Fruit fly (Drosophila melanogaster) ovary, adult (tissue): ENCODE data around the gene Irbp.

Source experiments
- CG17801 ChIP-seq: fragments of 200-800 bp; optimal IDR thresholded peaks from 2 replicates; lab custom pipeline; 2019; ENCODE audit warnings: missing biosample characterization, mild to moderate bottlenecking, missing genetic modification characterization, moderate library complexity; ENCODE audit not compliant: partially characterized antibody

The Irbp gene

DNA sequence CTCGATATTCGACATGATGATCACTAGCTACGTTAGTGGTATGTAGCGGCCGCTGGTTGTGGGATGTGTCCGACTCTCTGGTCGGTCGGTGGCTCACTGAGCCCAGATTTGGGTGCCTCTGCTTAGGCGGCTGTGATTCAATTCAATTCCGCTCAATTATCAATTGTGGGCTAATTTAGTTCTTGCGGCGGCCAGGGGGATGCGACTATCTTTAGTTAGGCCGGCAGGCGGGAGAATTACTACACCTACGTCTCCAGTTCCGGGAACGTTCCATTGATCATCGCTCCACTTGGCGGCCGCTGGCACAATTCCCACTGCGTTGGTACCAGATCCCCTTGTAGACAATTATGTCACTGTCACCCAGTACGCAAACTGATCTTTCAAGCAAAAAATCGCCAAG, 8.7 kb downstream of the Irbp start, which contains the start of the genes bumpel and CG45676:
Gene bumpel, minus strand, starts transcription at position 101 of the 400 bp plus-strand sequence.
Gene CG45676, plus strand, starts transcription at position 318 of the 400 bp plus-strand sequence.
- TF ChIP-seq CG17801 (GFP tag; lab: Kevin White, UChicago), result no peak

DNA sequence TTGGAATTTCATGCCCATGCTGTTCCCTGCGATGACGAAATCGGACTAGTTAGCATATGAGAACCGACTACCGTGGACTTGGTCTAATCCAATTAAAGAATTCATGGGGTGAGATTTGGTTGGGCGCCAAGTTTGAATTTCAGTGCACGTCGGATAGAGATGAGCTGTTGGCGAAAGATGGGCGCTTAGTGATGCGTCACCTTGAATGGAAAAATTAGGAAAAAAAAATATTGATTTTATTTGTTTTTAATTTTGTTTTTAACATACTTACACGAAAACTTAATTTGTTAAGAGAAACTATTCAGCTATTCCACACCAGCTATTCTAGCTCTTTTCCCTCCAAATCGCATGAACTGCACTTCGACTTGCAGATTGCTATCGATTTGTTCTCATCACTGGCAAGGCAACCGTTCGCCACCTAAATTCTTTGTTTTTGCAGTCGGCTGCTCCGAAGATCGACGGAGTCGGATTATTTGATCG, 11.8 kb downstream of the Irbp start, which contains the start of the genes ninaG and Sptz:
Gene ninaG, minus strand, starts transcription at position 51 of the 480 bp plus-strand sequence.
Gene Sptz, plus strand, starts transcription at position 450 of the 480 bp plus-strand sequence.
- peak; percentile 83 for TF ChIP-seq CG17801 (GFP tag; lab: Kevin White, UChicago)

DNA sequence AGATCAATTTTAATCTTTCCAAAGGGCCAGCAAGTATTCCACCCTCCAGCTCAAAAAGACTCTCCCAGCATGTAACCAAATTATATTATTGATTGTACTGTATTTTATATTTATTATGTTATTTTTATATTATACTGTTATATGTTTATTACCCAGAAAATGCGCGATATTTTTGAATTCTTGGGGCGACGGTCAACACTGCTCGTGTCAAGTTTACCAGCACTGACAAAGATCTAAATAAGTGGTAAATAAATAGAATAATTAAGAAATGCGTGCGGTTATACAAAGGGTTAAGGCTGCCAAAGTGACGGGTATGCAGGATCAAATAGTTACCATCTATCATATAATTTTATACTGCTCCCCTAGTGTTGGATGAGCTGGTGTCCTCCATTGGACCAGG, 20.0 kb downstream of the Irbp start, which contains the start of gene Dtd:
Gene Dtd, plus strand, starts transcription at position 248 of the 400 bp plus-strand sequence.
- TF ChIP-seq CG17801 (GFP tag; lab: Kevin White, UChicago), result no peak

DNA sequence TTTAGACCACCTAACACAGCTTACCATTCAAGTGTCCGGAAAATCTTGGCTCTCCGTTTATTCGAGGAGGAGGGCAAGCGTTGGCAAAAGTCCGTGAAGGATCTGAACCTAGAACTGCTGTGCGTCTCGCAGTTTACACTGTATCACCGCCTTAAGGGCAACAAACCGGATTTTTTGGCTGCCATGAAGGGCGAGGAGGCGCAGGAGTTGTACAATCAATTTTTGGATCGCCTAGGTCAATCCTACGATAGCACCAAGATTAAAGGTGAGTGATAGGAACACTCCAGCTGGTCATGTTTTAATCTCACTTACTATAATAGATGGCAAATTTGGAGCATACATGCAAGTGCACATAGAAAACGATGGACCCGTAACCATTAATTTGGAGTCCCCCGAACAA, 20.5 kb downstream of the Irbp start:
- no peak for TF ChIP-seq CG17801 (GFP tag; lab: Kevin White, UChicago)

DNA sequence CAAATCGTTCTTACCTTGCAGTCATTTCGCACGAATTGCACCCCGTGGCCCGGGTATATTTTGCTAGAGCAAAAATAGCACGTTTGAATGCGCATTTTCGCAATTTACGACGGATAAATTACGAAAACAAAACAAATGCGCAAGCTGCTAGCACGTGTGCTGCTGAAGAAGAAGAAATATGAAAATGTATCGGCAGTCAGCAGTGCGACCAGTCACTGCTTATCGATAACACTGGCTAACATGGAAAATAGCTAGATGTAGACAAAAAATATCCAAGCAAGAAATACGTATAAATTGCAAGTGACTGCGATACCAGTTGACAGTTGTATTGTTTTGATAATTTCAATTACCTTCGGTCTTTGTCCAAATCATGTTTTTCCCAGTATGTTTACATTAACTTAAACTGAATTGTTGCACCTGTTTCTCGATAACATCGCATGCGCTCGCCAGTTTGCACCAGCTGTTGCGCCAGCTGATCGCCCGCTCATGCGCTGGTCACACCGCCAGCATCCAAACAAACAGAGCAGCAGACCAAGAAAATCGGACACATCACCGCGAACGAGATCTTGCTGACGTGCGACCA, 21.6 kb downstream of the Irbp start, which contains the start of the genes RpL24-like and CG5276:
Gene RpL24-like, minus strand, starts transcription at position 188 of the 583 bp plus-strand sequence.
Gene CG5276, plus strand, starts transcription at position 344 of the 583 bp plus-strand sequence.
- peak; percentile 4 for TF ChIP-seq CG17801 (GFP tag; lab: Kevin White, UChicago)

DNA sequence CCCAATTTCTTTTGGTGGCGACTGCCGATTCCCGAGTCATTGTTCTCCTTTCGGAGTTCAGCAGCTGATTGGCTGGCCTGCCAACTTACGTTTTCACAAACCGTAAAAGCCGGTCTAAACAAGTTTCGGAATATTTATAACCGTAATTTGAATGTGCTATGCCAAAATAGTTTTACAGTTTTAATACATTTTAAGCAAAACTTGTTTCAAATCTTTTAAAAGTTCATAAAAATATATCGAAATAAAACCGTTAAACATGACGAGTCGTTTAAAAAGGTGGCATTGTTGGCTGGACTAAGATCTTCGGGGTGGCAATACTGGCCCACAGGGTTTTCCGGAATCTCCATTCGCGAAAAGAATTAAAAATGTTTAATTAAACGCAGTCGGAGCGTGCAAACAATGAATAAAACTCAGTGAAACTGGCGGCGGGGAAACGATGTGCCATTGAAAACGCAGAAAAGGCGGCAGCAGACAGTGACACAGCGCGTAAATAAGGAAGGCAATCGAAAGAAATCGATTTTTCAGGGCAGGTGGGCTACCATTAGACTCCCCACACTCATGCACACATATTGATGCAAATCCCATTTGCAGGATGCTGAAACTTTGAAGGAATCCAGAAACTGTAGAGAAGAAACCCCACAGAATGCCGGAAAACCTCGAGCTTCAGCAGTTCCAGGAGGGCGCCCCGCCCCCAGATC, 25.8 kb downstream of the Irbp start, which contains the start of the genes Exd2 and CG5281:
Gene Exd2, minus strand, starts transcription at position 167 of the 698 bp plus-strand sequence.
Gene CG5281, plus strand, starts transcription at position 314 of the 698 bp plus-strand sequence.
- peak; percentile 21 for TF ChIP-seq CG17801 (GFP tag; lab: Kevin White, UChicago)

DNA sequence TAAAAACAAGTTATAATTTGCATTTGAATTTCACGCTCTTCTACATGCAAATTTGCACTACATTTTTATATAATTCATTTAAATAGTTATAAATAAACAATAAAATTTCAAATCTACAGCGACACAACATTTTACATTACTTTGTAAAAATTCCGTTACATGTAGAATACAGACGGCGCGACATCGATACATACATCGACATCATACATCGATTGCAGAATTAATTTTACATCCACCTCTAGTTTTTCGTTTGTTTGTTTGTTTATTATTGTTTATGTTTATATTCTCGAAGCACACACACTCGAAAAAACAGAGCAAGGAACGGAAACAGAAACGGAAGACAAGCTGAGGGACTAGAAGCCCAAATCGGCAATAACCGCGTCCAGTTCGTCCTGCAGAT, 27.7 kb downstream of the Irbp start, which contains the start of gene CG17230:
Gene CG17230, plus strand, starts transcription at position 258 of the 400 bp plus-strand sequence.
- no peak for TF ChIP-seq CG17801 (GFP tag; lab: Kevin White, UChicago)

DNA sequence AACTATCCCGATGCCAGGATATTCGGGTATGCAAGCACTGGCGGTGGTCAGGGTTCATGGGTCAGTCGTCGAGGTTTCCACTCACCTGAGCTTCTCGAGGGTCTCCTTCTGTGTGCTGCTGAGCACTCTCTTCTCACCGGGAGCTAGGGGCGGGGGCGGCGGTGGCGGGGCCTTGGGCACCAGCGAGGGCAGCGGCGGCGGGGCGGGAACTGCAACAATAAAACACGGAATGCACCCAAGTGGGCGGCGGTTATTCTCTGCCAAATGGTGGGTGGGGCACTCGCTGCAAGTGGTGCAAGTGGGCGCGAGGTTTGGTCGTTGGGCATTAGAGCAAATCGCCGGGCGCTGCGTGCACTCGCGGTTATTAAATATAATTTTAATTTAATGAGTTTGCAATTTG, 31.2 kb downstream of the Irbp start:
- no peak for TF ChIP-seq CG17801 (GFP tag; lab: Kevin White, UChicago)

DNA sequence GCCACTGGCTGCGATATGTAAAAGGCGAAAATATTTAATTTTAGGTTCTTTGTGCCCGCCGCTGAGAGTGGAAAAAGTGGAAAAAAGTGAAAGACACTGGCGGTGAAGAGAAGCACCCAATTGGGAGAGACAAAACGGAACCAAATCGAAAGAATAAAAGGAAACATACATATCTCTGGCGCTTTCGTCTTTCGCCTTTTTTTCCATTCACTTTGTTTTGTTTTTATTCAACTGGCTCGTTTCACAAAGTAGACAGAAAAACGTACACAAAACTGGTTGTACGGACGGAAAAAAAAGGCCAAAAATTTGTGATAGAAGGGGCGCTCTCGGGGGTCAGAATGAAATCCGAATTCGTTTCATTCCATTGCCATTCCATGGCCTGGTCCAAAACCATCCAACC, 39.8 kb downstream of the Irbp start:
- no peak for TF ChIP-seq CG17801 (GFP tag; lab: Kevin White, UChicago)

DNA sequence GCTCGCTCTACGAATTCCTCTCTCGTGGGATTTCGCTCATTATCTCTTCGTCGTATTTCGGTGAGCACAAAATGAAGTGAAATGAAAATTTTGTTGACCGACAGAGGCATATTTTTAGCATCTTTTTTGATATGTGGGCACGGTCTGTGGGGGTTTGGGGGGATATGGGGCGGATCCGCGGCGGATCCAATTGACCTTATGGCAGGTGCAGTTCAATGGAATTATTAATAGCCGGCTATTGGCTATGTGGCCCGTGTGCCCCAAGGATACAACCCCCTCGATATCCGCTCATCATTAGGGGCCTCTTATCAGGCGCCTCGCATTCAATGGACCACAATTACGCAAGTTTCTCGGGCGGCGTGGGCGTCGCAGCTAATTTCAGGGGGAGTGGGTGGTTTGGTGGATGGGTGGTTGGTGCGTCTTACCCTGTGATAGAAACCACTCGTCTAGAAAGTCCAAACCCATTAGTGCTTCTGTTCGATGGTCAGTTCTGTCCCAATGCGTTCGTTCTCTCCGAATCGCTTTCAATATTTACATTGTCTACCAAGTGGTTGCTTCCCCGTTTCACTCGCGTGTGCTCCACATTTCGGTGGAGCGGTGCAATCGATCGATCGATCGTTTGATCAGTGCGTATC, 41.5 kb downstream of the Irbp start, which contains the start of gene sals:
Gene sals, minus strand, starts transcription at position 585 of the 635 bp plus-strand sequence.
- TF ChIP-seq CG17801 (GFP tag; lab: Kevin White, UChicago), result no peak

DNA sequence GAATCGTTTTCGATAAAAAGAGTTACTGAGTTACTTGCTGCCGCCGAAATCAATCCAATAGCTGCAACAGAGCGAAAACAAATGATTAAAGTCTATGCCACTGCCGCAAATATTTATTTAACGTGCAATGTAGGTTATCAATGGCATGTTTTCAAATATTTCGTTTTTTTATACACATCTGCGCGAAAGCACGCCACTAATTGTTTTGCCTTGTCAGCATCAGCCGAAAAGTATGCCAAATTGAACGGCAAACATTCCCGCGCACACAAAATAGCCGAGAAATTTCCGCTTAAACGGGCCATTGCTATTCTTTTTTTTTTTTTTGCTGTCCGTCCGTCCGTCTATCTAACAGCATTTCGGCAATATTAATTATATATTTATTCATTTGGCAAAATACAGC, 42.2 kb downstream of the Irbp start:
- TF ChIP-seq CG17801 (GFP tag; lab: Kevin White, UChicago), result no peak

DNA sequence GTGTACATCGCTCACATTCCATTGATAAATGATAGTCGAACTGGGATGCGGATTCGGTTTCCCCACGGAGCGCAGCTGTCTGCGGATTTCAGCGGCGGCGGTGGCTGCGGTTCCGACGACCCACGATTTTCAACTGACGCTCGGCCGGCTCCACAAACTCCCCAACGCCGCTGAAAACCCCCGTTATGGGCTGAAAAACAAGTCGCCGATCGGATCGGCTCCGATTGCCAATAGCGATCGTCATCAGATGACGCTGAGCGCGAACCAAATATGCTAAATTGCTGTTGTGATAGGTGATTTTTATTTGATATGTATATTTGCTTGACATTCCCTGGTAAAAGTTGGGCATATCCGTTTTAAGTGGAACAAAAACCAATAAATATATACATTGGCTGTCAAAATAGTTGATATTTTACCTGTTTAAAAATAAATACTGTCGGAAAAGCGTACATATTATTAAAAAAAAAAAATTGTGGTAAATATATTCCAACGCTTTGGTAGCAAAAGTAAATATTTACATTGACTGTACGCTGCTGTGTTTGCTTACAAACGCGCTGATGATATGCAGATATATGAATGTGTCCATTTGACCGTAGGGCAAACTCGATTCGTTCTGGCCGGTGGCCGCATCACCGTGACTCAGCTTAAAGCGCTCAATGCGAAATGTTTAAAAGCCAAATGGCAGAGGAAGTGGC, 44.5 kb downstream of the Irbp start:
- TF ChIP-seq CG17801 (GFP tag; lab: Kevin White, UChicago), result peak; percentile 59

DNA sequence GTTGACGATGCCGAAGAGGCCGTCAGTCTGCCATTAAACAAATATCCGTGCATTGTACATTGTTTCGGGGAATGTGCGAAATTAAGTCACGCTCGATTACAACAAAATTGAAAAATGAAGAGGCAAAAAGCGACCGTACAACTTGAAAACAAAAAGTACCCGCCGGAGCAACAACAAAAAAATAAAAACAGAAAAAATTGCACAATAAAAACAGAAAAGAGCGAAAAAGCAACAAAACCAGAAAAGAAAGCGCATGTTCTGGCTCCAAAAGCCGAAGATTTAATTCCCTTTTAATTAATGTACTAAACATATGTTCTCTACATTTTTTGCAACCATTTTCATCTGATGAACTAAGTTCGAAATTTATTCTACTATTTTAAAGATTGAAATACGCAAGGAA, 46.7 kb downstream of the Irbp start:
- TF ChIP-seq CG17801 (GFP tag; lab: Kevin White, UChicago), result peak; percentile 71

DNA sequence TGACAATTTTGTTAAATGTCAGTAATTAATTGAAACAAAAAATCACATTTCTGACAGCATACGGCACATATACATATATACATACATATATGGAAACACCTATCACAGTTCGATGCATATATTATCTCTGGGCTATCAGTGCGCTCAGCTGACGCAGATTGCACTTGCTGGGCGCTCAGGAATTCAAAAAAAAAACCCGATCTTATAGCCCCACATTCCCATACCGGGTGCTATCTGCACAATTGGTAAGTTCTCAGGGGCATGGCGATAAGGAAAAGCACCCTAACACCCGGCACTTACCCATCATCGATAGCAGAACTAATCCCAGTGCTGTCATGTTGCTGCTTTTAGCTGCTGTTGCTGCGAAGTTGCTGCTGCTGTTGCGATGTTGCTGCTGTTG, 47.4 kb downstream of the Irbp start:
- no peak for TF ChIP-seq CG17801 (GFP tag; lab: Kevin White, UChicago)
